Worm (Caenorhabditis elegans) whole organism, early embryonic: Measurements from ENCODE around the gene C25H3.7.

Experiments used
- aly-1 ChIP-seq: sonication (generic microtip); optimal IDR thresholded peaks from 2 replicates; lab custom pipeline; 2016; ENCODE audit warnings: missing genetic modification characterization, missing compliant biosample characterization
- ama-1 ChIP-seq: fragments of 150-350 bp; optimal IDR thresholded peaks from 2 replicates; lab custom pipeline; 2014
- ceh-13 ChIP-seq: fragments of 200-800 bp; sonication (Bioruptor generic); optimal IDR thresholded peaks from 2 replicates; lab custom pipeline; 2018; ENCODE audit warnings: mild to moderate bottlenecking, missing genetic modification characterization, missing compliant biosample characterization
- flt-1 ChIP-seq: fragments of 200-800 bp; sonication (Bioruptor generic); IDR thresholded peaks from 2 replicates; pipeline ENCODE4 v1.3.6; 2022; ENCODE audit warnings: missing genetic modification characterization, missing compliant biosample characterization
- hmbx-1 ChIP-seq: sonication (generic microtip); optimal IDR thresholded peaks from 2 replicates; lab custom pipeline; 2016; ENCODE audit warnings: mild to moderate bottlenecking, missing genetic modification characterization, missing compliant biosample characterization
- hnd-1 ChIP-seq: sonication (generic microtip); optimal IDR thresholded peaks from 2 replicates; lab custom pipeline; 2016; ENCODE audit warnings: missing genetic modification characterization, missing compliant biosample characterization
- pes-1 ChIP-seq: fragments of 200-800 bp; sonication (Bioruptor generic); IDR thresholded peaks from 2 replicates; pipeline ENCODE4 v1.3.6; 2022; ENCODE audit warnings: missing genetic modification reagents, missing genetic modification characterization, missing compliant biosample characterization
- scrt-1 ChIP-seq: fragments of 200-800 bp; sonication (Bioruptor generic); IDR thresholded peaks from 2 replicates; pipeline ENCODE4 v1.3.6; 2022; ENCODE audit warnings: missing genetic modification characterization, missing compliant biosample characterization
- sea-1 ChIP-seq: fragments of 200-800 bp; sonication (Bioruptor generic); conservative IDR thresholded peaks from 2 replicates; pipeline ENCODE4 v1.3.6; 2022; ENCODE audit warnings: missing genetic modification characterization, missing compliant biosample characterization
- tbx-11 ChIP-seq: fragments of 200-800 bp; sonication (Bioruptor generic); IDR thresholded peaks from 2 replicates; pipeline ENCODE4 v1.3.6; 2022; ENCODE audit warnings: missing genetic modification characterization, missing compliant biosample characterization
- tra-4 ChIP-seq: sonication (generic microtip); optimal IDR thresholded peaks from 2 replicates; lab custom pipeline; 2017; ENCODE audit warnings: missing genetic modification characterization, missing compliant biosample characterization

ce11 chrII:5663180-5663791 is 5.4 kb downstream of the C25H3.7 start:
- TF ChIP-seq ama-1 (no peak), sea-1 (GFP tag; lab: Robert Waterston, UW) (no peak), flt-1 (GFP tag; lab: Robert Waterston, UW) (no peak), aly-1 (tag; lab: Kevin White, UChicago) (no peak), tbx-11 (GFP tag; lab: Robert Waterston, UW) (no peak), hmbx-1 (tag; lab: Kevin White, UChicago) (no peak), pes-1 (GFP tag; lab: Robert Waterston, UW) (no peak), tra-4 (tag; lab: Kevin White, UChicago) (no peak), scrt-1 (GFP tag; lab: Robert Waterston, UW) (no peak), ceh-13 (GFP tag; lab: Kevin White, UChicago) (no peak), hnd-1 (tag; lab: Kevin White, UChicago) (no peak)
